Worm (Caenorhabditis elegans) whole organism, L2 larva: ENCODE measurements around the gene F02H6.3.

Experiments used
- Y55F3AM.14 ChIP-seq: fragments of 200-800 bp; sonication (Bioruptor generic); optimal IDR thresholded peaks from 2 replicates; lab custom pipeline; 2018; ENCODE audit warnings: mild to moderate bottlenecking, missing genetic modification characterization, missing compliant biosample characterization
- aly-2 ChIP-seq: fragments of 150-350 bp; optimal IDR thresholded peaks from 2 replicates; lab custom pipeline; 2014; ENCODE audit warnings: missing biosample characterization, missing genetic modification characterization
- lin-13 ChIP-seq: fragments of 150-350 bp; optimal IDR thresholded peaks from 2 replicates; lab custom pipeline; 2014; ENCODE audit warnings: missing biosample characterization, missing genetic modification reagents, missing genetic modification characterization
- mbf-1 ChIP-seq: sonication (generic microtip); optimal IDR thresholded peaks from 2 replicates; lab custom pipeline; 2017; ENCODE audit warnings: missing biosample characterization, missing genetic modification characterization
- nhr-11 ChIP-seq: fragments of 150-350 bp; optimal IDR thresholded peaks from 2 replicates; lab custom pipeline; 2014; ENCODE audit warnings: missing biosample characterization, missing genetic modification characterization
- nhr-25 ChIP-seq: fragments of 150-350 bp; sonication (generic microtip); optimal IDR thresholded peaks from 3 replicates; lab custom pipeline; 2014; ENCODE audit warnings: missing biosample characterization, missing genetic modification characterization
- snpc-4 ChIP-seq: fragments of 150-350 bp; optimal IDR thresholded peaks from 2 replicates; lab custom pipeline; 2014; ENCODE audit warnings: missing biosample characterization, missing genetic modification characterization
- ztf-11 ChIP-seq: sonication (generic microtip); optimal IDR thresholded peaks from 2 replicates; lab custom pipeline; 2017; ENCODE audit warnings: missing biosample characterization, missing genetic modification characterization
- ztf-4 ChIP-seq: fragments of 150-350 bp; optimal IDR thresholded peaks from 2 replicates; lab custom pipeline; 2014; ENCODE audit warnings: missing biosample characterization, missing genetic modification characterization

ce11 chrIV:14193196-14193595 is 10.0 kb upstream of the F02H6.3 start, which contains the start of gene K01G12.3:
- no peak for TF ChIP-seq aly-2 (tag; lab: Kevin White, UChicago)
- no peak for TF ChIP-seq Y55F3AM.14
- no peak for TF ChIP-seq lin-13
- no peak for TF ChIP-seq ztf-11 (tag; lab: Kevin White, UChicago)
- no peak for TF ChIP-seq ztf-4 (tag; lab: Kevin White, UChicago)
- no peak for TF ChIP-seq snpc-4
- no peak for TF ChIP-seq nhr-11 (tag; lab: Kevin White, UChicago)
- TF ChIP-seq mbf-1 (tag; lab: Kevin White, UChicago) = no peak
- TF ChIP-seq nhr-25 = no peak
